Fruit fly (Drosophila melanogaster): Measurements from ENCODE around the gene MKP-4.

Gene MKP-4

dm6 chrX:19615990-19616663 lies 6.8 kb upstream of the MKP-4 start, which contains the start of gene CG14210:
Gene CG14210 (plus strand): TSS chrX:19616196.
- TF ChIP-seq CG32264 (GFP tag; optimal IDR thresholded peaks at IDR 0.05): no peak
- TF ChIP-seq Vsx2 (GFP tag; optimal IDR thresholded peaks at IDR 0.05; ENCODE audit: partially characterized antibody): no peak
- no peak for TF ChIP-seq br (GFP tag; optimal IDR thresholded peaks at IDR 0.05)

dm6 chrX:19618183-19618740 lies 4.7 kb upstream of the MKP-4 start, which contains the start of the genes Pstk and Tim9b:
Gene Pstk (minus strand): TSS chrX:19618537.
Gene Tim9b (minus strand): TSS chrX:19618537.
- TF ChIP-seq CG32264 (GFP tag; optimal IDR thresholded peaks at IDR 0.05): no peak
- no peak for TF ChIP-seq sage (GFP tag; optimal IDR thresholded peaks at IDR 0.05)
- no peak for TF ChIP-seq sv (GFP tag; optimal IDR thresholded peaks at IDR 0.05)
- no peak for TF ChIP-seq br (GFP tag; optimal IDR thresholded peaks at IDR 0.05)
- TF ChIP-seq psq (GFP tag; optimal IDR thresholded peaks at IDR 0.05): no peak
- no peak for TF ChIP-seq N (GFP tag; optimal IDR thresholded peaks at IDR 0.05)

dm6 chrX:19621145-19621544 lies 1.8 kb upstream of the MKP-4 start, which contains the start of gene CG14221:
Gene CG14221 (minus strand): TSS chrX:19621245.
- TF ChIP-seq sage (GFP tag; optimal IDR thresholded peaks at IDR 0.05) (no peak), dsf (GFP tag; optimal IDR thresholded peaks at IDR 0.05; ENCODE audit: borderline replicate concordance) (no peak), psq (GFP tag; optimal IDR thresholded peaks at IDR 0.05) (no peak), OdsH (GFP tag; optimal IDR thresholded peaks at IDR 0.05) (no peak), N (GFP tag; optimal IDR thresholded peaks at IDR 0.05) (no peak), brk (GFP tag; optimal IDR thresholded peaks at IDR 0.05) (no peak)

dm6 chrX:19625405-19625804 lies 2.5 kb downstream of the MKP-4 start, which contains the start of gene CG14212:
Gene CG14212 (plus strand): TSS chrX:19625705.
- TF ChIP-seq tai (GFP tag; optimal IDR thresholded peaks at IDR 0.05) (no peak), woc (GFP tag; optimal IDR thresholded peaks at IDR 0.05) (no peak), foxo (GFP tag; optimal IDR thresholded peaks at IDR 0.05) (no peak), jim (GFP tag; optimal IDR thresholded peaks at IDR 0.05) (no peak), CrebA (GFP tag; optimal IDR thresholded peaks at IDR 0.05; ENCODE audit: borderline replicate concordance) (no peak), Dif (GFP tag; optimal IDR thresholded peaks at IDR 0.05; ENCODE audit: partially characterized antibody) (no peak), dl (GFP tag; optimal IDR thresholded peaks at IDR 0.05; ENCODE audit: insufficient read depth in 1 of 2, partially characterized antibody in 2 of 2) (no peak), h (GFP tag; optimal IDR thresholded peaks at IDR 0.05) (no peak), HLH106 (tag; optimal IDR thresholded peaks at IDR 0.05) (no peak), fru (GFP tag; optimal IDR thresholded peaks at IDR 0.05) (no peak), brk (GFP tag; optimal IDR thresholded peaks at IDR 0.05) (no peak), OdsH (GFP tag; optimal IDR thresholded peaks at IDR 0.05) (no peak), br (GFP tag; optimal IDR thresholded peaks at IDR 0.05) (no peak), usp (GFP tag; optimal IDR thresholded peaks at IDR 0.05) (no peak), N (GFP tag; optimal IDR thresholded peaks at IDR 0.05) (no peak), Myc (optimal IDR thresholded peaks at IDR 0.05) (no peak), sage (GFP tag; optimal IDR thresholded peaks at IDR 0.05) (no peak), Dfd (GFP tag; optimal IDR thresholded peaks at IDR 0.05) (no peak)

dm6 chrX:19631365-19631832 lies 8.5 kb downstream of the MKP-4 start:
- TF ChIP-seq OdsH (GFP tag; optimal IDR thresholded peaks at IDR 0.05) (no peak), HLH106 (tag; optimal IDR thresholded peaks at IDR 0.05) (no peak), GATAd (GFP tag; optimal IDR thresholded peaks at IDR 0.05) (no peak), Myc (optimal IDR thresholded peaks at IDR 0.05) (no peak), Hnf4 (GFP tag; optimal IDR thresholded peaks at IDR 0.05) (no peak), CG32264 (GFP tag; optimal IDR thresholded peaks at IDR 0.05) (no peak), lola (GFP tag; optimal IDR thresholded peaks at IDR 0.05) (no peak), tai (GFP tag; optimal IDR thresholded peaks at IDR 0.05) (no peak), psq (GFP tag; optimal IDR thresholded peaks at IDR 0.05) (peak; percentile 33), CG9705 (GFP tag; optimal IDR thresholded peaks at IDR 0.05) (no peak), Mio (GFP tag; optimal IDR thresholded peaks at IDR 0.05) (no peak), sage (GFP tag; optimal IDR thresholded peaks at IDR 0.05) (no peak), CrebA (GFP tag; optimal IDR thresholded peaks at IDR 0.05; ENCODE audit: borderline replicate concordance) (no peak), jim (GFP tag; optimal IDR thresholded peaks at IDR 0.05) (no peak), N (GFP tag; optimal IDR thresholded peaks at IDR 0.05) (peak; percentile 83), usp (GFP tag; optimal IDR thresholded peaks at IDR 0.05) (no peak), Dfd (GFP tag; optimal IDR thresholded peaks at IDR 0.05) (no peak), fru (GFP tag; optimal IDR thresholded peaks at IDR 0.05) (peak; percentile 42), h (GFP tag; optimal IDR thresholded peaks at IDR 0.05) (no peak), Dif (GFP tag; optimal IDR thresholded peaks at IDR 0.05; ENCODE audit: partially characterized antibody) (peak; percentile 91), brk (GFP tag; optimal IDR thresholded peaks at IDR 0.05) (no peak), Vsx2 (GFP tag; optimal IDR thresholded peaks at IDR 0.05; ENCODE audit: partially characterized antibody) (no peak), pan (optimal IDR thresholded peaks at IDR 0.05) (no peak), Hr83 (GFP tag; optimal IDR thresholded peaks at IDR 0.05; ENCODE audit: poor library complexity, severe bottlenecking) (no peak), sv (GFP tag; optimal IDR thresholded peaks at IDR 0.05) (no peak), Jra (GFP tag; optimal IDR thresholded peaks at IDR 0.05) (no peak), Hr78 (GFP tag; optimal IDR thresholded peaks at IDR 0.05) (no peak), dl (GFP tag; optimal IDR thresholded peaks at IDR 0.05; ENCODE audit: insufficient read depth in 1 of 2, partially characterized antibody in 2 of 2) (peak in 1 of 2 experiments; percentile 76), dmrt93B (GFP tag; optimal IDR thresholded peaks at IDR 0.05) (no peak), dsf (GFP tag; optimal IDR thresholded peaks at IDR 0.05; ENCODE audit: borderline replicate concordance) (no peak), Rel (GFP tag; optimal IDR thresholded peaks at IDR 0.05) (no peak), Rel (tag; optimal IDR thresholded peaks at IDR 0.05) (no peak), br (GFP tag; optimal IDR thresholded peaks at IDR 0.05) (no peak), woc (GFP tag; optimal IDR thresholded peaks at IDR 0.05) (no peak)

All from whole organism, wandering third instar larva.